Fruit fly (Drosophila melanogaster): ENCODE results near the gene trol.

trol gene

DNA sequence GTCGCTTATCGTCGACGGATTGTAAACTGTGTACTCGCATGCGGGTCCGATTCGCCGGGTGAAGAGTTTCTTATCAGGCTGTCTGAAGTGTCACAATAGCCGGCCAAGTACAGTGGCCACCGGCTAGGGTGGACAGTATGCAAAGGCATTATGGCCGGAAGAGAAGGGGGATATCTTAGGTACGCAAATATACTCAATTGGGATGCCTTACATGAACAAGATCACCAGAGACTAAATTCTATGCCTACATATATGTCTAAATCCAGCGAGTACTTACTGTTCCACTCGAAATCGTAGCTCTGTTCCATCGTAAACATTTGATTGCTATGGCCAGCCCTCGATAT is 48.5 kb upstream of the trol start (continued):
- TF ChIP-seq CG43689 (GFP tag; IDR thresholded peaks at IDR 0.05) (peak; percentile 81), Neu2 (GFP tag; optimal IDR thresholded peaks at IDR 0.05; ENCODE audit: borderline replicate concordance) (peak; percentile 29), nom (GFP tag; optimal IDR thresholded peaks at IDR 0.05) (peak; percentile 50), CG12744 (GFP tag; optimal IDR thresholded peaks at IDR 0.05) (peak; percentile 77), CG16863 (GFP tag; optimal IDR thresholded peaks at IDR 0.05) (peak; percentile 84), slou (GFP tag; optimal IDR thresholded peaks at IDR 0.05) (peak; percentile 79), Kr (GFP tag; optimal IDR thresholded peaks at IDR 0.05) (no peak), MESR4 (GFP tag; optimal IDR thresholded peaks at IDR 0.05) (peak; percentile 30), CG11456 (GFP tag; IDR thresholded peaks at IDR 0.05) (peak; percentile 98), scrt (GFP tag; optimal IDR thresholded peaks at IDR 0.05) (peak; percentile 87), Adf1 (GFP tag; IDR thresholded peaks at IDR 0.05) (peak; percentile 85), CG17359 (tag; optimal IDR thresholded peaks at IDR 0.05) (peak; percentile 92), Sox100B (GFP tag; optimal IDR thresholded peaks at IDR 0.05) (no peak), hkb (optimal IDR thresholded peaks at IDR 0.05) (no peak), hkb (GFP tag; IDR thresholded peaks at IDR 0.05) (peak; percentile 93), dmrt11E (tag; optimal IDR thresholded peaks at IDR 0.05) (peak; percentile 51), CG34376 (GFP tag; optimal IDR thresholded peaks at IDR 0.05) (peak; percentile 91), Nf-YC (tag; optimal IDR thresholded peaks at IDR 0.05) (peak; percentile 61), Hr51 (GFP tag; optimal IDR thresholded peaks at IDR 0.05) (peak; percentile 81 to 88), CG5953 (GFP tag; IDR thresholded peaks at IDR 0.05) (peak; percentile 85), br (optimal IDR thresholded peaks at IDR 0.05) (no peak), CG17612 (GFP tag; IDR thresholded peaks at IDR 0.05) (peak; percentile 88), CG16813 (GFP tag; IDR thresholded peaks at IDR 0.05; ENCODE audit: partially characterized antibody) (no peak), tll (GFP tag; optimal IDR thresholded peaks at IDR 0.05) (no peak), CG8944 (GFP tag; optimal IDR thresholded peaks at IDR 0.05) (peak; percentile 91), crp (GFP tag; optimal IDR thresholded peaks at IDR 0.05) (peak in 1 of 2 experiments; percentile 39), CG10267 (tag; optimal IDR thresholded peaks at IDR 0.05) (peak; percentile 60), Oli (tag; optimal IDR thresholded peaks at IDR 0.05) (peak; percentile 90), E2f2 (GFP tag; IDR thresholded peaks at IDR 0.05) (peak; percentile 67), CG6791 (GFP tag; IDR thresholded peaks at IDR 0.05; ENCODE audit: partially characterized antibody) (no peak), CG32532 (GFP tag; IDR thresholded peaks at IDR 0.05) (peak; percentile 97), HLH4C (GFP tag; IDR thresholded peaks at IDR 0.05; ENCODE audit: partially characterized antibody) (no peak), luna (GFP tag; optimal IDR thresholded peaks at IDR 0.05) (peak; percentile 89), Side (GFP tag; optimal IDR thresholded peaks at IDR 0.05) (peak; percentile 93), lilli (GFP tag; optimal IDR thresholded peaks at IDR 0.05) (peak; percentile 96), gro (GFP tag; optimal IDR thresholded peaks at IDR 0.05) (peak; percentile 92), CG2889 (GFP tag; IDR thresholded peaks at IDR 0.05) (peak; percentile 93), stwl (tag; optimal IDR thresholded peaks at IDR 0.05) (no peak), Trl (optimal IDR thresholded peaks at IDR 0.05) (no peak), Trl (GFP tag; optimal IDR thresholded peaks at IDR 0.05) (peak; percentile 91), Drgx (GFP tag; IDR thresholded peaks at IDR 0.05) (peak; percentile 92), Bteb2 (GFP tag; optimal IDR thresholded peaks at IDR 0.05) (peak; percentile 76), CG10147 (GFP tag; optimal IDR thresholded peaks at IDR 0.05) (peak; percentile 73), CG12391 (tag; optimal IDR thresholded peaks at IDR 0.05) (peak; percentile 83), disco-r (GFP tag; optimal IDR thresholded peaks at IDR 0.05) (peak; percentile 64), CG3847 (GFP tag; IDR thresholded peaks at IDR 0.05) (peak; percentile 93), D (optimal IDR thresholded peaks at IDR 0.05) (no peak), D (GFP tag; optimal IDR thresholded peaks at IDR 0.05) (peak; percentile 69), CG8290 (GFP tag; optimal IDR thresholded peaks at IDR 0.05) (peak; percentile 46), CG8290 (tag; optimal IDR thresholded peaks at IDR 0.05) (peak in 1 of 2 experiments; percentile 99), Sin3A (optimal IDR thresholded peaks at IDR 0.05) (no peak), ranshi (GFP tag; IDR thresholded peaks at IDR 0.05) (peak; percentile 95), kah (GFP tag; optimal IDR thresholded peaks at IDR 0.05) (peak; percentile 64)
